Fruit fly (Drosophila melanogaster): Measurements from ENCODE around the gene Nle.

The Nle gene

DNA sequence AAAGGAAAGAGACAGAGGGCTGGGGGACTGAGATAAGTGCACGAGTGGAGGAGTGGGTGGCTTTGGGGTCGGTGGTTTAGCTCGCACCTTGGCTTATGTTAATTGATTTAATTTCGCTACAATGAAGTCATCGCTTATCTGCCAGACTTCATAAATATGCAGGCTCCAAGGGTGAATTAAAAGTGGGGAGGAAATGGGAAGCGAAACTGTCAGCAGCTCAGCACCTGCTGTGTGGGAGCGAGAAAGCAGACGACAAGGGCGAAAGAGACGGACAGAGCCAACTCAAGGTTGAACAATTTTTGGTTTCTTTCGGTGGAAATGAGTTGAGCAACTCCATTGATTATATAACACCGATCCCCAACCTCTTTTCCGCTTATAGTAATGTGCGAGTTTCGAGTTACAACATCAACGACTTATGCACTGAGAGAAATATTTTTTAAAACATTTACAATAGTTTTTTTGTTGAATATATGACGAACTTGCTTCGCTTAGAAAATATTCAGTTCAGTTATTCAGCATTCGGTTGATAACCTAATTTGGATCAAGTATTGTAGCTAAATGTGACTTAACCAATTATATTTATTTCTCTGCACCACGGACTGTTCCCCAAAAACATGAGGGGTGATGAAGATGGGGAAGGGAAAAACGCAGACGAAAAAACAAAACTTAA lies 47.5 kb downstream of the Nle start (continued):
- TF ChIP-seq Eip93F (GFP tag; optimal IDR thresholded peaks at IDR 0.05): no peak
- TF ChIP-seq CG6854 (GFP tag; optimal IDR thresholded peaks at IDR 0.05): no peak
- TF ChIP-seq CG4318 (GFP tag; optimal IDR thresholded peaks at IDR 0.05): no peak
- TF ChIP-seq CG10631 (GFP tag; optimal IDR thresholded peaks at IDR 0.05): peak; percentile 54
- peak; percentile 62 for TF ChIP-seq esn (GFP tag; optimal IDR thresholded peaks at IDR 0.05)
- TF ChIP-seq CG6276 (GFP tag; optimal IDR thresholded peaks at IDR 0.05): no peak
- TF ChIP-seq topi (GFP tag; optimal IDR thresholded peaks at IDR 0.05): peak; percentile 63
- no peak for TF ChIP-seq CG6808 (GFP tag; optimal IDR thresholded peaks at IDR 0.05)
- TF ChIP-seq fd85E (GFP tag; optimal IDR thresholded peaks at IDR 0.05): no peak
- TF ChIP-seq achi (GFP tag; optimal IDR thresholded peaks at IDR 0.05): peak; percentile 68
- peak; percentile 67 for TF ChIP-seq Sox15 (GFP tag; optimal IDR thresholded peaks at IDR 0.05)
- peak; percentile 49 for TF ChIP-seq Sox102F (GFP tag; optimal IDR thresholded peaks at IDR 0.05)
- TF ChIP-seq CG15336 (GFP tag; IDR thresholded peaks at IDR 0.05): peak; percentile 53
- TF ChIP-seq vri (GFP tag; optimal IDR thresholded peaks at IDR 0.05): peak; percentile 59
- peak; percentile 43 for TF ChIP-seq lz (GFP tag; optimal IDR thresholded peaks at IDR 0.05)
- peak; percentile 38 for TF ChIP-seq CG16779 (tag; optimal IDR thresholded peaks at IDR 0.05)
- TF ChIP-seq Hr39 (GFP tag; optimal IDR thresholded peaks at IDR 0.05): peak; percentile 60
- 0 out of 3 replicates have a peak, but pooled peaks have one; percentile 44 for TF ChIP-seq eg (GFP tag; IDR thresholded peaks at IDR 0.05)
- TF ChIP-seq Gug (GFP tag; IDR thresholded peaks at IDR 0.05): no peak
- TF ChIP-seq acj6 (GFP tag; optimal IDR thresholded peaks at IDR 0.05): peak; percentile 59
- TF ChIP-seq Lpt (GFP tag; optimal IDR thresholded peaks at IDR 0.05): no peak
- TF ChIP-seq CG32006 (GFP tag; optimal IDR thresholded peaks at IDR 0.05): peak; percentile 13
- TF ChIP-seq fd59A (GFP tag; optimal IDR thresholded peaks at IDR 0.05): peak; percentile 25
- TF ChIP-seq CG10669 (GFP tag; optimal IDR thresholded peaks at IDR 0.05): peak; percentile 11
- TF ChIP-seq Ets96B (tag; optimal IDR thresholded peaks at IDR 0.05): peak; percentile 61
- peak; percentile 75 for TF ChIP-seq Eip75B (GFP tag; optimal IDR thresholded peaks at IDR 0.05)
- TF ChIP-seq CG9139 (GFP tag; optimal IDR thresholded peaks at IDR 0.05): no peak
- peak; percentile 47 for TF ChIP-seq cyc (GFP tag; optimal IDR thresholded peaks at IDR 0.05)
- peak; percentile 59 for TF ChIP-seq CG11902 (GFP tag; optimal IDR thresholded peaks at IDR 0.05)
- TF ChIP-seq CG11294 (GFP tag; IDR thresholded peaks at IDR 0.05): no peak
- TF ChIP-seq CG3919 (GFP tag; optimal IDR thresholded peaks at IDR 0.05): peak; percentile 75
- peak in 1 of 2 experiments; percentile 25 for TF ChIP-seq salr (GFP tag; optimal IDR thresholded peaks at IDR 0.05)

DNA sequence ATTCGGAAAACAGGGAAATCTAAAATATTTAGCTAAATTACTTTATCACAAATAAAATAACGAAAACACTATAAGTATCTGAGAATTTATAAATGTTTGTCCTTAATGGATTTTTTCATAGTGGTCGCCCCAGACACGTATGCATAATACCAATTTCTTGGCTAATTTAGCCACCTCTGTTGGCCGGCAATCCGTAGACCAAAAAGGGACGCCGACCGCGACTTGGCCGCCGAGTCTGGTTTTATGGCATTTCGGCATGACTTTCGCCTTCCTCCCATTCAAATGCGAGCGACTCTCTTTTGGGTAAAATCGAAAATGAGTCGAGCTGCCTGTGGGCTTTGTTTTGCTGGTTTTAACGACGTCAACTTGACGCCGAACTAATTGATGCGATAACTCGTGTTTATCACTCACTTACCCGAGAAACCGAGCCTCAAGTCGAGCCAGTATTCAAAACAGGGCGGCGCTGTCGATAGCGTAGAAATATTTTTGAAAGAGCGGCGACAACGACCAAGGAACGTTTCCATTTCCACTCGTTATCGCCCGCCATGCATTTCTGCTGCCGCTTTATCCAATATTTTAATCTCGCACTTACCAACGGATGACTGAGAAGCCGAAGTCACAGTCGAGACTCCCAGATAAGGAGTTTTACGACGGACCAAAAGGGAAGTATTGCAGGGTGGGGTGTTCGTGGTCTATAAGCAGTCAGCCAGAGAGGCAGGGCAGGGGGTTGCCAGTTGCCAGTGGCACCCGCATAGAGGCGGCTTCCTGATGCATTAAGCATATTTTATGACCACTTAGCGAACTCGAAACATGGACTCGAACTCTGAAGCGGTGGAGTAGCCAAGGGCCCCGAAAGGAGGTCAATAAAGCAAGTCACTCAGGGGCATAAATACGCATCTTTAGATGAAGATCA lies 48.7 kb downstream of the Nle start:
- TF ChIP-seq Eip78C (GFP tag) (peak; percentile 54), CG6808 (GFP tag; optimal IDR thresholded peaks at IDR 0.05) (peak; percentile 17), svp (GFP tag) (peak; percentile 70), Ets96B (tag; optimal IDR thresholded peaks at IDR 0.05) (no peak)

DNA sequence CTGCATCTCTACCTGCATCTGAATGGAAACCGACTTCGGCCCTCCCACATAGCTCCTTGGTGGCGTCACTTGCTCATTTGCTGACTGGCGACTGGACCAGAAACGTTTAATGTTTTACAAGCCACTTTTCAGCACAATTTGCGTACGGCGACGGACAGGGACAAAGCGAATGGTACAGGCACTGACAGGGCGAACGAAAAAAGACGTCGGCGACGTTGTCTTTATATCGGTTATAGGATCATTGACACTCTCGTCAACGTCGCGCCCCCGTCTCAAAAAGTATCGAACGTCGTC lies 49.4 kb downstream of the Nle start:
- TF ChIP-seq svp (GFP tag): peak; percentile 33
- TF ChIP-seq Eip93F (GFP tag; optimal IDR thresholded peaks at IDR 0.05): no peak
- no peak for TF ChIP-seq Gug (GFP tag; IDR thresholded peaks at IDR 0.05)

Measured in whole organism, prepupa.